Fruit fly (Drosophila melanogaster) whole organism, embryonic: ENCODE measurements around the gene CG8292.

Source experiments
- BEAF-32 ChIP-seq: fragments of 200-800 bp; sonication (Bioruptor generic); optimal IDR thresholded peaks from 3 replicates; lab custom pipeline; 2017; ENCODE audit warnings: missing biosample characterization, missing genetic modification characterization, mild to moderate bottlenecking, moderate library complexity, missing genetic modification reagents
- Bgb ChIP-seq: fragments of 200-800 bp; sonication (Bioruptor generic); IDR thresholded peaks from 2 replicates; pipeline ENCODE4 v1.3.6; 2022; ENCODE audit warnings: missing biosample characterization, missing genetic modification characterization; ENCODE audit not compliant: partially characterized antibody
- CG10543 ChIP-seq: fragments of 200-800 bp; sonication (Bioruptor generic); optimal IDR thresholded peaks from 3 replicates; lab custom pipeline; 2017; ENCODE audit warnings: missing biosample characterization, mild to moderate bottlenecking, missing genetic modification characterization, moderate library complexity
- CG10654 ChIP-seq: fragments of 200-800 bp; sonication (Bioruptor generic); optimal IDR thresholded peaks from 2 replicates; lab custom pipeline; 2016; ENCODE audit warnings: missing biosample characterization, missing genetic modification characterization
- CG12236 ChIP-seq: fragments of 200-800 bp; sonication (Bioruptor generic); optimal IDR thresholded peaks from 2 replicates; lab custom pipeline; 2016; ENCODE audit warnings: missing biosample characterization, missing genetic modification characterization
- CG12659 ChIP-seq: fragments of 200-800 bp; sonication (Bioruptor generic); optimal IDR thresholded peaks from 3 replicates; lab custom pipeline; 2017; ENCODE audit warnings: mild to moderate bottlenecking, missing biosample characterization, missing genetic modification reagents, missing genetic modification characterization
- CG13775 ChIP-seq: fragments of 200-800 bp; sonication (Bioruptor generic); optimal IDR thresholded peaks from 3 replicates; lab custom pipeline; 2017; ENCODE audit warnings: missing biosample characterization, mild to moderate bottlenecking, missing genetic modification characterization
- CG14710 ChIP-seq: fragments of 200-800 bp; sonication (Bioruptor generic); optimal IDR thresholded peaks from 3 replicates; lab custom pipeline; 2019; ENCODE audit warnings: missing biosample characterization, mild to moderate bottlenecking, missing genetic modification characterization, moderate library complexity
- CG17359 ChIP-seq: fragments of 200-800 bp; sonication (Bioruptor generic); optimal IDR thresholded peaks from 3 replicates; lab custom pipeline; 2018; ENCODE audit warnings: missing biosample characterization, mild to moderate bottlenecking, missing genetic modification characterization, moderate library complexity
- CG17912 ChIP-seq: fragments of 200-800 bp; sonication (Bioruptor generic); optimal IDR thresholded peaks from 2 replicates; lab custom pipeline; 2018; ENCODE audit warnings: missing biosample characterization, mild to moderate bottlenecking, missing genetic modification characterization
- CG18011 ChIP-seq: fragments of 200-800 bp; sonication (Bioruptor generic); optimal IDR thresholded peaks from 2 replicates; lab custom pipeline; 2017; ENCODE audit warnings: missing biosample characterization, missing genetic modification characterization, mild to moderate bottlenecking, moderate library complexity, missing genotype
- CG2120 ChIP-seq: fragments of 200-800 bp; sonication (Bioruptor generic); optimal IDR thresholded peaks from 3 replicates; lab custom pipeline; 2016; ENCODE audit warnings: missing biosample characterization, missing genetic modification characterization
- CG3281 ChIP-seq: fragments of 200-800 bp; sonication (Bioruptor generic); optimal IDR thresholded peaks from 3 replicates; lab custom pipeline; 2017; ENCODE audit warnings: missing biosample characterization, mild to moderate bottlenecking, missing genetic modification characterization
- CG6175 ChIP-seq: fragments of 200-800 bp; sonication (Bioruptor generic); IDR thresholded peaks from 3 replicates; pipeline ENCODE4 v1.3.6; 2022; ENCODE audit warnings: missing biosample characterization, missing genetic modification characterization
- CG7963 ChIP-seq: fragments of 200-800 bp; sonication (Bioruptor generic); IDR thresholded peaks from 3 replicates; pipeline ENCODE4 v1.3.6; 2022; ENCODE audit warnings: missing biosample characterization, missing genetic modification characterization; ENCODE audit not compliant: partially characterized antibody
- CG9609 ChIP-seq: fragments of 200-800 bp; sonication (Bioruptor generic); optimal IDR thresholded peaks from 3 replicates; lab custom pipeline; 2016; ENCODE audit warnings: missing biosample characterization, missing genetic modification characterization
- CG9797 ChIP-seq: fragments of 200-800 bp; sonication (Bioruptor generic); optimal IDR thresholded peaks from 3 replicates; lab custom pipeline; 2018; ENCODE audit warnings: missing biosample characterization, mild to moderate bottlenecking, missing genetic modification characterization
- CG9876 ChIP-seq: fragments of 200-800 bp; sonication (Bioruptor generic); optimal IDR thresholded peaks from 2 replicates; lab custom pipeline; 2016; ENCODE audit warnings: missing biosample characterization, missing genetic modification characterization
- CTCF ChIP-seq: fragments of 200-800 bp; sonication (Bioruptor generic); optimal IDR thresholded peaks from 2 replicates; lab custom pipeline; 2017; ENCODE audit warnings: missing biosample characterization, mild to moderate bottlenecking, missing genetic modification characterization, moderate library complexity
- Dip2 ChIP-seq: fragments of 200-800 bp; sonication (Bioruptor generic); IDR thresholded peaks from 2 replicates; pipeline ENCODE4 v1.3.6; 2022; ENCODE audit warnings: missing biosample characterization, missing genetic modification characterization
- Dll ChIP-seq: fragments of 200-800 bp; sonication (Bioruptor generic); IDR thresholded peaks from 4 replicates; pipeline ENCODE4 v1.3.6; 2022; ENCODE audit warnings: missing biosample characterization, missing genetic modification characterization; ENCODE audit not compliant: partially characterized antibody
- Dref ChIP-seq: fragments of 200-800 bp; sonication (Bioruptor generic); IDR thresholded peaks from 2 replicates; pipeline ENCODE4 v1.3.6; 2022; ENCODE audit warnings: missing biosample characterization, missing genetic modification characterization
- HLH3B ChIP-seq: fragments of 200-800 bp; sonication (Bioruptor generic); IDR thresholded peaks from 2 replicates; pipeline ENCODE4 v1.3.6; 2022; ENCODE audit warnings: missing biosample characterization, missing genetic modification characterization
- Med ChIP-seq: fragments of 200-800 bp; sonication (Bioruptor generic); peaks from one replicate; lab custom pipeline; 2016; ENCODE audit warnings: missing biosample characterization, missing genetic modification characterization, mild to moderate bottlenecking, inconsistent platforms, moderate library complexity
- NK7.1 ChIP-seq: fragments of 200-800 bp; sonication (Bioruptor generic); optimal IDR thresholded peaks from 3 replicates; lab custom pipeline; 2016; ENCODE audit warnings: missing biosample characterization, missing genetic modification characterization
- Oli ChIP-seq: fragments of 200-800 bp; sonication (Bioruptor generic); optimal IDR thresholded peaks from 2 replicates; lab custom pipeline; 2018; ENCODE audit warnings: missing biosample characterization, mild to moderate bottlenecking, missing genetic modification characterization, moderate library complexity
- Sox100B ChIP-seq: fragments of 200-800 bp; sonication (Bioruptor generic); optimal IDR thresholded peaks from 3 replicates; lab custom pipeline; 2018; ENCODE audit warnings: missing biosample characterization, mild to moderate bottlenecking, missing genetic modification characterization
- Sry-δ ChIP-seq: fragments of 200-800 bp; sonication (Bioruptor generic); optimal IDR thresholded peaks from 2 replicates; lab custom pipeline; 2016; ENCODE audit warnings: missing biosample characterization, missing genetic modification characterization
- cg ChIP-seq: fragments of 200-800 bp; sonication (Bioruptor generic); optimal IDR thresholded peaks from 3 replicates; lab custom pipeline; 2019; ENCODE audit warnings: missing biosample characterization, mild to moderate bottlenecking, missing genetic modification characterization, moderate library complexity
- chinmo ChIP-seq: fragments of 200-800 bp; sonication (Bioruptor generic); IDR thresholded peaks from 4 replicates; pipeline ENCODE4 v1.3.6; 2022; ENCODE audit warnings: missing biosample characterization, missing genetic modification characterization; ENCODE audit not compliant: partially characterized antibody
- dmrt11E ChIP-seq: fragments of 200-800 bp; sonication (Bioruptor generic); optimal IDR thresholded peaks from 3 replicates; lab custom pipeline; 2018; ENCODE audit warnings: missing biosample characterization, mild to moderate bottlenecking, missing genetic modification characterization, moderate library complexity
- exex ChIP-seq: fragments of 200-800 bp; sonication (Bioruptor generic); optimal IDR thresholded peaks from 4 replicates; lab custom pipeline; 2018; ENCODE audit warnings: missing biosample characterization, mild to moderate bottlenecking, missing genetic modification characterization, moderate library complexity
- gfzf ChIP-seq: fragments of 200-800 bp; sonication (Bioruptor generic); optimal IDR thresholded peaks from 2 replicates; lab custom pipeline; 2016; ENCODE audit warnings: missing biosample characterization, mild to moderate bottlenecking, missing genetic modification characterization, moderate library complexity
- lola ChIP-seq, 3 experiments: fragments of >200 bp in 2 of 3; fragments of 200-800 bp in 1 of 3; sonication (Bioruptor generic) in 1 of 3; optimal IDR thresholded peaks; 2 replicates each; lab custom pipeline; 2017 to 2019; ENCODE audit warnings: missing biosample characterization in 3 of 3, missing genetic modification characterization in 3 of 3, mild to moderate bottlenecking in 1 of 3, moderate library complexity in 1 of 3
- mld ChIP-seq: fragments of 200-800 bp; sonication (Bioruptor generic); IDR thresholded peaks from 3 replicates; pipeline ENCODE4 v1.3.6; 2022; ENCODE audit warnings: missing biosample characterization, missing genetic modification characterization; ENCODE audit not compliant: partially characterized antibody
- row ChIP-seq: fragments of 200-800 bp; sonication (Bioruptor generic); IDR thresholded peaks from 3 replicates; pipeline ENCODE4 v1.3.6; 2022; ENCODE audit warnings: missing biosample characterization, missing genetic modification characterization
- sd ChIP-seq: fragments of 200-800 bp; sonication (Bioruptor generic); optimal IDR thresholded peaks from 3 replicates; lab custom pipeline; 2018; ENCODE audit warnings: missing biosample characterization, mild to moderate bottlenecking, missing genetic modification characterization, moderate library complexity
- slp2 ChIP-seq: fragments of 200-800 bp; sonication (Bioruptor generic); optimal IDR thresholded peaks from 2 replicates; lab custom pipeline; 2016; ENCODE audit warnings: missing biosample characterization, missing genetic modification characterization
- twi ChIP-seq: fragments of 200-800 bp; optimal IDR thresholded peaks from 2 replicates; lab custom pipeline; 2019; ENCODE audit warnings: missing biosample characterization, mild to moderate bottlenecking, missing genetic modification characterization, moderate library complexity
- tx ChIP-seq: fragments of 200-800 bp; sonication (Bioruptor generic); optimal IDR thresholded peaks from 2 replicates; lab custom pipeline; 2016; ENCODE audit warnings: missing biosample characterization, missing genetic modification characterization
- vfl ChIP-seq: fragments of 200-800 bp; sonication (Bioruptor generic); optimal IDR thresholded peaks from 2 replicates; lab custom pipeline; 2016; ENCODE audit warnings: missing biosample characterization, missing genetic modification characterization
- vvl ChIP-seq: fragments of 200-800 bp; sonication (Bioruptor generic); IDR thresholded peaks from 2 replicates; pipeline ENCODE4 v1.3.6; 2022; ENCODE audit warnings: missing biosample characterization, missing genetic modification characterization
- z ChIP-seq: fragments of 200-800 bp; sonication (Bioruptor generic); IDR thresholded peaks from 3 replicates; pipeline ENCODE4 v1.3.6; 2022; ENCODE audit warnings: missing biosample characterization, missing genetic modification characterization

The CG8292 gene

DNA sequence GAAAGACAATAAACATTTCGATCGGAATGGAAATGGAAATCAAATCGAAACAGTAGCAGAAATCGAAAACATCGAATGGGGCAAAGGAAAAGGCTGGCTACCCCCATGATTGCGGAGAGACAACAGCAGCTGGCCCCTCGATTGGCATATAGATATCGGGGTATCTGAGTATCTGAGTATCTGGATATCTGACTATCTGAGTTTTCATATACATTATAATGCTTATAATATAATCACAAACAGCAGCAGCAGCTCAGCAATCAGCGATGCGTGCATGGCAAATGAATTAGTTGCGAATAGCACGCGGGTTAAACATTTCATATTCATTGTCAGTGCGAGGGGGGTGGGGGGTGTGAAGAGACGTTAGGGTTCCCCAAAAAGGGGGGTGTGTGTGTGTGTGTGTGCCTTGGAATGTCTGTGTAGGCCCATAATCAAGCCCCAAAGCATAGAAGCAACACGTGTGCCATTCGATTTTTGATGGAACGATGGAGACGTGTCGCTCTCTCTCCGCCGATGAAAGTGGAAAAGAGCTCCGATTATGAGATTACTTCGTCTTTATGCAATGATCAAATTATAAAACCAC lies 47.1 kb downstream of the CG8292 start (continued):
- TF ChIP-seq CG17359 (no peak), NK7.1 (GFP tag; lab: Kevin White, UChicago) (no peak), row (no peak), CG12659 (GFP tag; lab: Kevin White, UChicago) (no peak), BEAF-32 (GFP tag; lab: Kevin White, UChicago) (no peak), CG10654 (no peak), CG10543 (GFP tag; lab: Kevin White, UChicago) (no peak), CG13775 (GFP tag; lab: Kevin White, UChicago) (no peak), Dref (no peak), vvl (GFP tag; lab: Robert Waterston, UW) (peak; percentile 42; the same call in 1 of the 2 replicates), CG9609 (no peak), mld (GFP tag; lab: Robert Waterston, UW) (no peak), gfzf (GFP tag; lab: Kevin White, UChicago) (no peak), cg (GFP tag; lab: Kevin White, UChicago) (peak; percentile 36), CG14710 (tag; lab: Kevin White, UChicago) (no peak), CG18011 (GFP tag; lab: Kevin White, UChicago) (no peak), CG2120 (no peak), Oli (tag; lab: Kevin White, UChicago) (no peak), Sry-δ (GFP tag; lab: Kevin White, UChicago) (no peak), CG6175 (GFP tag; lab: Robert Waterston, UW) (no peak), CG9797 (GFP tag; lab: Kevin White, UChicago) (no peak), CTCF (GFP tag; lab: Kevin White, UChicago) (no peak), HLH3B (no peak), CG3281 (GFP tag; lab: Kevin White, UChicago) (no peak), Med (peak; percentile 50), tx (no peak), chinmo (GFP tag; lab: Robert Waterston, UW) (0 out of 4 replicates have a peak, but pooled peaks have one; percentile 26), dmrt11E (tag; lab: Kevin White, UChicago) (no peak), z (GFP tag; lab: Robert Waterston, UW) (no peak), Bgb (no peak), sd (tag; lab: Kevin White, UChicago) (peak; percentile 93)

DNA sequence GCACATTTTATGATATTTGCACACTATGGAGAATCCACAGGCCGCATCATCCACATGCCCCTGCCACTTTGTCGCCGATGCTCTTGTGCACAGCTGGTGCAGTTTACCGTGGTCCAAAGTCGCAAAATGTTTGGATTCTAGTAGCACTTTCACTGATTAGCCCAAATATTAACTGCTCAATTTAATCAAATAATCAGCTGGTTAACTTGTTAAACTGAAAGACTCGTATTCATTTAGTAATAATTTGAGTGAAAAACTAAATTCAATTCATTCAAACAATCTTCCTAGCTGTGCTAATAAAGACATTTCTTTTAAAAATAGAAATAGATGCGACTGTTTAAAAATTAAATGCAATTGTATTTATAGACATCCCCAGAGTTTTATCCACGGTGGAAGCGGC lies 49.7 kb downstream of the CG8292 start:
- no peak for TF ChIP-seq CG12236 (GFP tag; lab: Kevin White, UChicago)
- TF ChIP-seq CG9876 (GFP tag; lab: Kevin White, UChicago) = no peak
- TF ChIP-seq Sox100B (GFP tag; lab: Kevin White, UChicago) = no peak
- TF ChIP-seq slp2 (GFP tag; lab: Kevin White, UChicago) = no peak
- TF ChIP-seq vfl (GFP tag; lab: Kevin White, UChicago) = no peak
- TF ChIP-seq CG7963 (GFP tag; lab: Robert Waterston, UW) = no peak
- TF ChIP-seq exex (tag; lab: Kevin White, UChicago) = no peak
- TF ChIP-seq Dip2 (GFP tag; lab: Robert Waterston, UW) = no peak
- no peak for TF ChIP-seq lola (GFP tag; optimal IDR thresholded peaks at IDR 0.05; lab: Kevin White, UChicago)
- no peak for TF ChIP-seq twi (tag; lab: Kevin White, UChicago)
- no peak for TF ChIP-seq CG17912 (GFP tag; lab: Kevin White, UChicago)
- TF ChIP-seq Dll = no peak
- TF ChIP-seq, all 482 proteins: peak for 0
